Worm (Caenorhabditis elegans): ENCODE results near the gene mex-6.

DNA sequence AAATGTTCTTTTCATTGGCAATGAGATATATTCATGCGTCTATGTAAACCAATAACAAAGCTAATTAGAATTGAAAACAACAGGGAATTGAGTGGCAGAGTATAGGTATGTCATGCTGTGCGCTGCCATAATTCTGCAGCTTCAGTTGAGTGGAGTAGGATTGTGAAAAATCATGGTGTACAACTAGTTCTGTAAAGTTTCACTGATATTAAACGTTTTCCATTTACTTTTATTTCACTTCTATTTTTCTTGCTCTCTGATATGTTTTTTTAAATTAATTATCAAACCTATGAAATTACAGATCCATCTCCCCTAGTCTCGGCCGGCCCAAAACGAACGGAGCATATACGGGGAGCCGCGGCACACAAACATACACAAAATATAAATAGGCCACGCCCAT lies 51.7 kb downstream of the mex-6 start, which contains the start of gene exc-7:
- TF ChIP-seq tbx-2 (tag; optimal IDR thresholded peaks at IDR 0.05) (no peak), zip-5 (tag; optimal IDR thresholded peaks at IDR 0.05) (no peak), ceh-2 (tag; optimal IDR thresholded peaks at IDR 0.05) (no peak), ceh-31 (tag; optimal IDR thresholded peaks at IDR 0.05) (no peak), pha-4 (tag; optimal IDR thresholded peaks at IDR 0.05) (no peak), elt-2 (tag; optimal IDR thresholded peaks at IDR 0.05) (no peak), ama-1 (optimal IDR thresholded peaks at IDR 0.05) (no peak), eyg-1 (tag; optimal IDR thresholded peaks at IDR 0.05) (no peak), rnt-1 (tag; optimal IDR thresholded peaks at IDR 0.05) (no peak)

Data from whole organism, late embryonic.